Worm (Caenorhabditis elegans) whole organism, L4/young adult: Measurements from ENCODE around the gene clec-225.

Experiments used
- dao-5 ChIP-seq: sonication (generic microtip); optimal IDR thresholded peaks from 2 replicates; lab custom pipeline; 2016; ENCODE audit warnings: missing genotype, missing genetic modification characterization, moderate library complexity, missing compliant biosample characterization
- him-1 ChIP-seq: sonication (generic microtip); optimal IDR thresholded peaks from 2 replicates; lab custom pipeline; 2016; ENCODE audit warnings: missing genotype, missing genetic modification reagents, missing genetic modification characterization, missing compliant biosample characterization

- no peak for TF ChIP-seq him-1 (tag; lab: Kevin White, UChicago)
- no peak for TF ChIP-seq dao-5 (tag; lab: Kevin White, UChicago)
Measured at ce11 chrV:13092349-13092748, 42.3 kb downstream of the clec-225 start, which contains the start of gene lurp-4.
